Fruit fly (Drosophila melanogaster): ENCODE data around the gene COX5A.
A peak's percentile ranks its signal among the peaks of the same experiment; 100 is the strongest.

COX5A gene

dm6 chr3R:11773999-11774397 is 45.2 kb upstream of the COX5A start (continued):
- peak in 1 of 2 experiments; percentile 82 for TF ChIP-seq Hr51 (GFP tag; optimal IDR thresholded peaks at IDR 0.05)
- TF ChIP-seq klu (GFP tag; IDR thresholded peaks at IDR 0.05), result peak; percentile 24; the same call in 1 of the 2 replicates
- peak; percentile 45; the same call in 1 of the 3 replicates for TF ChIP-seq Aef1 (GFP tag; IDR thresholded peaks at IDR 0.05)
- no peak for TF ChIP-seq chinmo (GFP tag; IDR thresholded peaks at IDR 0.05; ENCODE audit: partially characterized antibody)
- TF ChIP-seq Rfx (GFP tag; IDR thresholded peaks at IDR 0.05), result peak; percentile 33; the same call in 1 of the 2 replicates
- no peak for TF ChIP-seq Ada2b (GFP tag; IDR thresholded peaks at IDR 0.05)
- peak; percentile 85 for TF ChIP-seq CG15696 (tag; optimal IDR thresholded peaks at IDR 0.05)
- peak; percentile 19 for TF ChIP-seq CG8290 (GFP tag; optimal IDR thresholded peaks at IDR 0.05)
- TF ChIP-seq CG8290 (tag; optimal IDR thresholded peaks at IDR 0.05), result no peak
- TF ChIP-seq zf30C (GFP tag; optimal IDR thresholded peaks at IDR 0.05), result peak; percentile 94
- peak; percentile 63 for TF ChIP-seq CG9817 (tag; optimal IDR thresholded peaks at IDR 0.05)
- TF ChIP-seq fd3F (GFP tag; optimal IDR thresholded peaks at IDR 0.05), result peak; percentile 66
- TF ChIP-seq kay (GFP tag; optimal IDR thresholded peaks at IDR 0.05), result peak; percentile 1
- no peak for TF ChIP-seq Dref (GFP tag; IDR thresholded peaks at IDR 0.05)
- TF ChIP-seq PHDP (tag; optimal IDR thresholded peaks at IDR 0.05), result peak; percentile 80
- TF ChIP-seq CG13424 (tag; optimal IDR thresholded peaks at IDR 0.05), result peak; percentile 90
- TF ChIP-seq Nf-YC (tag; optimal IDR thresholded peaks at IDR 0.05), result peak; percentile 68
- no peak for TF ChIP-seq CG32532 (GFP tag; IDR thresholded peaks at IDR 0.05)
- TF ChIP-seq CG6689 (GFP tag; IDR thresholded peaks at IDR 0.05), result peak; percentile 46; the same call in 1 of the 2 replicates
- TF ChIP-seq CG7357 (GFP tag; IDR thresholded peaks at IDR 0.05), result 0 out of 3 replicates have a peak, but pooled peaks have one; percentile 18
- peak; percentile 82 for TF ChIP-seq unpg (GFP tag; optimal IDR thresholded peaks at IDR 0.05)
- peak; percentile 44 for TF ChIP-seq lilli (GFP tag; optimal IDR thresholded peaks at IDR 0.05)
- TF ChIP-seq Camta (GFP tag; optimal IDR thresholded peaks at IDR 0.05), result peak; percentile 13
- TF ChIP-seq mam (GFP tag; optimal IDR thresholded peaks at IDR 0.05), result peak; percentile 39
- peak; percentile 27 for TF ChIP-seq CG11723 (GFP tag; optimal IDR thresholded peaks at IDR 0.05)
- TF ChIP-seq Lhr (GFP tag; optimal IDR thresholded peaks at IDR 0.05), result no peak
- TF ChIP-seq Dbx (GFP tag; IDR thresholded peaks at IDR 0.05), result peak; percentile 44; the same call in 1 of the 3 replicates
- peak; percentile 66 for TF ChIP-seq CG4424 (GFP tag; optimal IDR thresholded peaks at IDR 0.05)
- no peak for TF ChIP-seq nau (GFP tag; optimal IDR thresholded peaks at IDR 0.05)
- peak; percentile 80 for TF ChIP-seq D19A (tag; optimal IDR thresholded peaks at IDR 0.05)
- TF ChIP-seq CG6683 (GFP tag; optimal IDR thresholded peaks at IDR 0.05), result peak; percentile 58
- no peak for TF ChIP-seq CG6813 (GFP tag; optimal IDR thresholded peaks at IDR 0.05)
- TF ChIP-seq CG14710 (tag; optimal IDR thresholded peaks at IDR 0.05), result peak; percentile 83
- peak; percentile 67 for TF ChIP-seq Hr3 (GFP tag; optimal IDR thresholded peaks at IDR 0.05)
- TF ChIP-seq Fer1 (GFP tag; optimal IDR thresholded peaks at IDR 0.05), result peak; percentile 82
- no peak for TF ChIP-seq CG6272 (GFP tag; IDR thresholded peaks at IDR 0.05)
- 0 out of 3 replicates have a peak, but pooled peaks have one; percentile 29 for TF ChIP-seq B-H1 (GFP tag; IDR thresholded peaks at IDR 0.05)
- TF ChIP-seq CG1602 (GFP tag; optimal IDR thresholded peaks at IDR 0.05), result peak; percentile 45
- TF ChIP-seq YL-1 (GFP tag; optimal IDR thresholded peaks at IDR 0.05), result peak; percentile 24
- TF ChIP-seq CG13287 (GFP tag; IDR thresholded peaks at IDR 0.05; ENCODE audit: partially characterized antibody), result no peak
- peak; percentile 72 for TF ChIP-seq CG1233 (GFP tag; optimal IDR thresholded peaks at IDR 0.05)
- peak; percentile 31 for TF ChIP-seq ttk (GFP tag; IDR thresholded peaks at IDR 0.05)
- 0 out of 2 replicates have a peak, but pooled peaks have one; percentile 13 for TF ChIP-seq ranshi (GFP tag; IDR thresholded peaks at IDR 0.05)
- peak; percentile 73 for TF ChIP-seq Oli (tag; optimal IDR thresholded peaks at IDR 0.05)
- TF ChIP-seq cwo (GFP tag; optimal IDR thresholded peaks at IDR 0.05), result peak; percentile 77
- TF ChIP-seq Xbp1 (GFP tag; optimal IDR thresholded peaks at IDR 0.05), result peak; percentile 70
- no peak for TF ChIP-seq maf-S (GFP tag; optimal IDR thresholded peaks at IDR 0.05)
- TF ChIP-seq CG11504 (tag; optimal IDR thresholded peaks at IDR 0.05), result peak; percentile 86
- peak; percentile 46 for TF ChIP-seq Asciz (GFP tag; optimal IDR thresholded peaks at IDR 0.05)
- no peak for TF ChIP-seq toy (GFP tag; IDR thresholded peaks at IDR 0.05)

Data from whole organism, embryonic.